Worm (Caenorhabditis elegans) whole organism, early embryonic: ENCODE results near the gene rom-1.

Experiments used
- B0310.2 ChIP-seq: sonication (generic microtip); optimal IDR thresholded peaks from 2 replicates; lab custom pipeline; 2016; ENCODE audit warnings: mild to moderate bottlenecking, missing genetic modification characterization, missing compliant biosample characterization
- F13C5.2 ChIP-seq: sonication (generic microtip); optimal IDR thresholded peaks from 2 replicates; lab custom pipeline; 2017; ENCODE audit warnings: mild to moderate bottlenecking, missing genetic modification characterization, inconsistent platforms, missing compliant biosample characterization
- aly-1 ChIP-seq: sonication (generic microtip); optimal IDR thresholded peaks from 2 replicates; lab custom pipeline; 2016; ENCODE audit warnings: missing genetic modification characterization, missing compliant biosample characterization
- ama-1 ChIP-seq: fragments of 150-350 bp; optimal IDR thresholded peaks from 2 replicates; lab custom pipeline; 2014
- ceh-13 ChIP-seq: fragments of 200-800 bp; sonication (Bioruptor generic); optimal IDR thresholded peaks from 2 replicates; lab custom pipeline; 2018; ENCODE audit warnings: mild to moderate bottlenecking, missing genetic modification characterization, missing compliant biosample characterization
- ceh-36 ChIP-seq: sonication (generic microtip); optimal IDR thresholded peaks from 2 replicates; lab custom pipeline; 2016; ENCODE audit warnings: missing genetic modification characterization, inconsistent platforms, missing compliant biosample characterization
- ets-7 ChIP-seq: sonication (generic microtip); optimal IDR thresholded peaks from 2 replicates; lab custom pipeline; 2016; ENCODE audit warnings: missing genotype, missing genetic modification characterization, missing compliant biosample characterization
- flt-1 ChIP-seq: fragments of 200-800 bp; sonication (Bioruptor generic); IDR thresholded peaks from 2 replicates; pipeline ENCODE4 v1.3.6; 2022; ENCODE audit warnings: missing genetic modification characterization, missing compliant biosample characterization
- hmbx-1 ChIP-seq: sonication (generic microtip); optimal IDR thresholded peaks from 2 replicates; lab custom pipeline; 2016; ENCODE audit warnings: mild to moderate bottlenecking, missing genetic modification characterization, missing compliant biosample characterization
- hmg-4 ChIP-seq: fragments of 200-800 bp; sonication (Bioruptor generic); optimal IDR thresholded peaks from 2 replicates; lab custom pipeline; 2018; ENCODE audit warnings: mild to moderate bottlenecking, missing genetic modification characterization, missing compliant biosample characterization
- hnd-1 ChIP-seq: sonication (generic microtip); optimal IDR thresholded peaks from 2 replicates; lab custom pipeline; 2016; ENCODE audit warnings: missing genetic modification characterization, missing compliant biosample characterization
- pes-1 ChIP-seq: fragments of 200-800 bp; sonication (Bioruptor generic); IDR thresholded peaks from 2 replicates; pipeline ENCODE4 v1.3.6; 2022; ENCODE audit warnings: missing genetic modification reagents, missing genetic modification characterization, missing compliant biosample characterization
- scrt-1 ChIP-seq: fragments of 200-800 bp; sonication (Bioruptor generic); IDR thresholded peaks from 2 replicates; pipeline ENCODE4 v1.3.6; 2022; ENCODE audit warnings: missing genetic modification characterization, missing compliant biosample characterization
- sea-1 ChIP-seq: fragments of 200-800 bp; sonication (Bioruptor generic); conservative IDR thresholded peaks from 2 replicates; pipeline ENCODE4 v1.3.6; 2022; ENCODE audit warnings: missing genetic modification characterization, missing compliant biosample characterization
- tbx-11 ChIP-seq: fragments of 200-800 bp; sonication (Bioruptor generic); IDR thresholded peaks from 2 replicates; pipeline ENCODE4 v1.3.6; 2022; ENCODE audit warnings: missing genetic modification characterization, missing compliant biosample characterization
- tbx-37 ChIP-seq: fragments of 200-800 bp; sonication (Bioruptor generic); conservative IDR thresholded peaks from 2 replicates; pipeline ENCODE4 v1.3.6; 2022; ENCODE audit warnings: missing genetic modification reagents, missing genetic modification characterization, missing compliant biosample characterization
- tra-4 ChIP-seq: sonication (generic microtip); optimal IDR thresholded peaks from 2 replicates; lab custom pipeline; 2017; ENCODE audit warnings: missing genetic modification characterization, missing compliant biosample characterization

Gene rom-1

ce11 chrIII:4937022-4937421 lies 30.0 kb downstream of the rom-1 start, which contains the start of gene fsn-1:
Gene fsn-1 (plus strand): TSS chrIII:4937322.
- TF ChIP-seq tbx-11 (GFP tag; lab: Robert Waterston, UW) (no peak), ets-7 (tag; lab: Kevin White, UChicago) (no peak), hmbx-1 (tag; lab: Kevin White, UChicago) (no peak), hnd-1 (no peak), B0310.2 (tag; lab: Kevin White, UChicago) (no peak), sea-1 (GFP tag; lab: Robert Waterston, UW) (no peak), pes-1 (GFP tag; lab: Robert Waterston, UW) (no peak), F13C5.2 (tag; lab: Kevin White, UChicago) (no peak), scrt-1 (GFP tag; lab: Robert Waterston, UW) (no peak), hmg-4 (GFP tag; lab: Kevin White, UChicago) (no peak), ceh-36 (tag; lab: Kevin White, UChicago) (no peak), ama-1 (lab: Kevin White, UChicago) (no peak), tbx-37 (no peak), flt-1 (GFP tag; lab: Robert Waterston, UW) (no peak), aly-1 (no peak)

DNA sequence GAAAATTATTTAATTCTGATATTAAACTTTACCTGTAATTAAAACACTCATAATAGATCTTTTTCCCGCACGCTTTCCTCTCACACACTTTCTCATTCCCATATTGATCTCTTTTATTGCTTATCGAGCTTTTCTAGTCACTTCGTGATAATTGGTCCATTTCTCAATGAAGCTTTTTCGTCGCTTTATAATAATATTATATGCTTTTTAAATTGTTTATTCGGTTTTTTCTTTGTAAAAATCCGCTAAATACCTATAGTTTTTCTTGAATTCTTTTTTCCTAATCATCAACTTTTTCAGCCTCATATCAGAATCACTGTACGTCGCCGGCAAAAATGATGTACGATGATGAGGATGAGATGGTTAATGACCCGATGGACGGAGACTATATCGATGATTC lies 32.3 kb downstream of the rom-1 start, which contains the start of gene rpb-2:
Gene rpb-2, plus strand, starts transcription at position 301 of the 400 bp plus-strand sequence.
- no peak for TF ChIP-seq tbx-11 (GFP tag; lab: Robert Waterston, UW)
- no peak for TF ChIP-seq ets-7 (tag; lab: Kevin White, UChicago)
- no peak for TF ChIP-seq pes-1 (GFP tag; lab: Robert Waterston, UW)
- no peak for TF ChIP-seq B0310.2 (tag; lab: Kevin White, UChicago)
- TF ChIP-seq tra-4: no peak
- TF ChIP-seq F13C5.2 (tag; lab: Kevin White, UChicago): no peak

ce11 chrIII:4944213-4944612 lies 37.2 kb downstream of the rom-1 start, which contains the start of gene ntl-9:
Gene ntl-9 (plus strand): TSS chrIII:4944513.
- TF ChIP-seq ceh-36 (tag; lab: Kevin White, UChicago) (no peak), scrt-1 (GFP tag; lab: Robert Waterston, UW) (no peak), ama-1 (lab: Kevin White, UChicago) (no peak), ceh-13 (GFP tag; lab: Kevin White, UChicago) (no peak), F13C5.2 (tag; lab: Kevin White, UChicago) (no peak), hnd-1 (no peak), flt-1 (GFP tag; lab: Robert Waterston, UW) (no peak), hmg-4 (GFP tag; lab: Kevin White, UChicago) (no peak), tbx-11 (GFP tag; lab: Robert Waterston, UW) (no peak), B0310.2 (tag; lab: Kevin White, UChicago) (no peak), tra-4 (no peak), aly-1 (no peak), tbx-37 (no peak), ets-7 (tag; lab: Kevin White, UChicago) (no peak), pes-1 (GFP tag; lab: Robert Waterston, UW) (no peak)

ce11 chrIII:4947352-4947751 lies 40.4 kb downstream of the rom-1 start:
- TF ChIP-seq hnd-1 (peak; percentile 12), tra-4 (no peak), hmg-4 (GFP tag; lab: Kevin White, UChicago) (peak; percentile 79), ceh-36 (tag; lab: Kevin White, UChicago) (peak; percentile 40), B0310.2 (tag; lab: Kevin White, UChicago) (peak; percentile 10), pes-1 (GFP tag; lab: Robert Waterston, UW) (peak; percentile 42; the same call in 1 of the 2 replicates), scrt-1 (GFP tag; lab: Robert Waterston, UW) (0 out of 2 replicates have a peak, but pooled peaks have one; percentile 63), ets-7 (tag; lab: Kevin White, UChicago) (peak; percentile 54), ama-1 (lab: Kevin White, UChicago) (no peak), tbx-37 (no peak; the same call in 1 of the 2 replicates), hmbx-1 (tag; lab: Kevin White, UChicago) (no peak), flt-1 (GFP tag; lab: Robert Waterston, UW) (no peak; the same call in 1 of the 2 replicates), sea-1 (GFP tag; lab: Robert Waterston, UW) (no peak), F13C5.2 (tag; lab: Kevin White, UChicago) (peak; percentile 58), ceh-13 (GFP tag; lab: Kevin White, UChicago) (no peak), aly-1 (peak; percentile 7), tbx-11 (GFP tag; lab: Robert Waterston, UW) (no peak)

DNA sequence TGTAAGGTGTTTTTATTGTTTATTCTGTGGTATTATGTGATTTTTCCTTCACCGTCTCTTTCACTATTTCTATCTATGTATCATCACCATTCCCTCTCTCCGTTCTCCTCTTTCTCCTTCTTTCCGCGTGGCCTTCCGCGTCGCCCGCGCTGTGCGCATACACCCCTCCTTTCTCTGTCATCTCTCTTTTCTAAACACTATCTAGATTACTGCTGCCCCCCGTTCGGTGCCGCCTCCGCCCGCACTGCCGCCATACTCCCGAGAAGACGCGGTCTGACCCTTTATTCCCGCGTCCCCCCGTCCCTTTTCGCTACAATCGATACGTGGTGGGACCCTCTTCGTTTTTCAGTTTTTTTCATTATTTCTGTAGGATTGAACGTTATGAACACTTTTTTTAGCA lies 41.6 kb downstream of the rom-1 start:
- TF ChIP-seq ceh-13 (GFP tag; lab: Kevin White, UChicago) (no peak), B0310.2 (tag; lab: Kevin White, UChicago) (peak; percentile 21), aly-1 (peak; percentile 57), tra-4 (no peak), F13C5.2 (tag; lab: Kevin White, UChicago) (peak; percentile 28), hmg-4 (GFP tag; lab: Kevin White, UChicago) (peak; percentile 71), sea-1 (GFP tag; lab: Robert Waterston, UW) (0 out of 2 replicates have a peak, but pooled peaks have one; percentile 25), flt-1 (GFP tag; lab: Robert Waterston, UW) (0 out of 2 replicates have a peak, but pooled peaks have one; percentile 6), hnd-1 (no peak)

DNA sequence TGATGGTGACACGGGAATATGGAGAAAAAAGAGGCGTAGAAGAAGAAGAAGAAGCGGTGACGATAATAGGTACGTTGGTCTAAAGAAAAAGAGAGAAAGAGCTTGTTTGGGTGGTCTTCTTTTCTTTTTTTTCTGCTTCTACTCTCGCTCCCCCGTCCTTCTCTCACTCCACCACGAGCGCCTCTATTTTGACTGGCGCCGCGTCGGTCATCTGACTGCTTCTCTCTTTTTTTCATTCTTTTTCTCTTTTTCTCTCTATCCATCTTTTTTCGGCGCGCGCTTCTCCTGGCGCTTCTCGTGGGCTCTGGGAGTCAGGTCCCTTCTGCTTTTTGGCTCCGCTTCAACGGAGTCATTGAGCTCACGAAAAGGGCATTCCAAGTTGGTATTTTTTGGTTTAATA lies 43.3 kb downstream of the rom-1 start:
- no peak for TF ChIP-seq aly-1
- TF ChIP-seq ceh-13 (GFP tag; lab: Kevin White, UChicago): no peak
- no peak for TF ChIP-seq tra-4
- TF ChIP-seq hmbx-1 (tag; lab: Kevin White, UChicago): no peak
- TF ChIP-seq F13C5.2 (tag; lab: Kevin White, UChicago): no peak
- TF ChIP-seq ceh-36 (tag; lab: Kevin White, UChicago): no peak
- TF ChIP-seq tbx-37: no peak
- TF ChIP-seq sea-1 (GFP tag; lab: Robert Waterston, UW): no peak
- no peak for TF ChIP-seq ama-1 (lab: Kevin White, UChicago)
- no peak for TF ChIP-seq flt-1 (GFP tag; lab: Robert Waterston, UW)
- TF ChIP-seq scrt-1 (GFP tag; lab: Robert Waterston, UW): no peak
- no peak for TF ChIP-seq hnd-1

ce11 chrIII:4951210-4951609 lies 44.2 kb downstream of the rom-1 start:
- TF ChIP-seq ama-1 (lab: Kevin White, UChicago) (no peak), tra-4 (no peak), ets-7 (tag; lab: Kevin White, UChicago) (no peak), ceh-13 (GFP tag; lab: Kevin White, UChicago) (no peak), scrt-1 (GFP tag; lab: Robert Waterston, UW) (no peak), sea-1 (GFP tag; lab: Robert Waterston, UW) (no peak), pes-1 (GFP tag; lab: Robert Waterston, UW) (no peak), tbx-37 (no peak), flt-1 (GFP tag; lab: Robert Waterston, UW) (no peak), B0310.2 (tag; lab: Kevin White, UChicago) (no peak), hmg-4 (GFP tag; lab: Kevin White, UChicago) (no peak), F13C5.2 (tag; lab: Kevin White, UChicago) (no peak), aly-1 (no peak), hmbx-1 (tag; lab: Kevin White, UChicago) (no peak), tbx-11 (GFP tag; lab: Robert Waterston, UW) (no peak), ceh-36 (tag; lab: Kevin White, UChicago) (no peak), hnd-1 (no peak)
